Fruit fly (Drosophila melanogaster): ENCODE data around the gene rtp.

The rtp gene

DNA sequence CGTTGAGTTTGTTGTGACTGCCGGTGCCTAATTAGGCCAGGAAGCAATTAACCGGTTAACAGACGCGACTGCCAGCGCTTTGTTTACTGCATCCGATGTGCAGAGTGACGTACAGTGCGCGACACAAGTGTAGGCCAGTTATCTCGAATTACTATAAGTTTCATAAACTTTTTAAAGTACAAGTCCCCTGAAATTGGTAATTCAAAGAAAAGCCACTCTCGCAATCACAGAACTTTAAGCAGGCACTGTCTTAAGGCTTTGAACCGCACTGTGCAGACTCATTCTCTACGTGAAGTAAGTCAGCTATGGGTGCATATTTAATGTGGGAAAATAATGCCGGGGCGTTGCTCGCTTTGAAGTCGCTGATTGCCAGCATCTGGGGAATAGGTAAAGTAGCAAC, 27.6 kb downstream of the rtp start (continued):
- TF ChIP-seq Trl (optimal IDR thresholded peaks at IDR 0.05): no peak
- no peak for TF ChIP-seq Trl (GFP tag; optimal IDR thresholded peaks at IDR 0.05)
- no peak for TF ChIP-seq psq (GFP tag; optimal IDR thresholded peaks at IDR 0.05)
- TF ChIP-seq Usf (GFP tag; optimal IDR thresholded peaks at IDR 0.05): no peak
- no peak for TF ChIP-seq slbo (GFP tag; IDR thresholded peaks at IDR 0.05)
- TF ChIP-seq Mes4 (GFP tag; optimal IDR thresholded peaks at IDR 0.05): no peak
- TF ChIP-seq tap (tag; optimal IDR thresholded peaks at IDR 0.05): peak; percentile 40
- peak; percentile 12 for TF ChIP-seq CG6654 (GFP tag; optimal IDR thresholded peaks at IDR 0.05)
- TF ChIP-seq lmd (GFP tag; IDR thresholded peaks at IDR 0.05): peak; percentile 43; the same call in 1 of the 2 replicates
- TF ChIP-seq CG9727 (GFP tag; optimal IDR thresholded peaks at IDR 0.05): no peak
- TF ChIP-seq crp (GFP tag; optimal IDR thresholded peaks at IDR 0.05): no peak
- TF ChIP-seq klu (GFP tag; IDR thresholded peaks at IDR 0.05): no peak
- no peak for TF ChIP-seq hb (GFP tag; IDR thresholded peaks at IDR 0.05; ENCODE audit: partially characterized antibody)
- peak; percentile 32 for TF ChIP-seq dmrt11E (tag; optimal IDR thresholded peaks at IDR 0.05)
- no peak for TF ChIP-seq Hand (GFP tag; optimal IDR thresholded peaks at IDR 0.05)
- TF ChIP-seq CG34224 (GFP tag; IDR thresholded peaks at IDR 0.05; ENCODE audit: partially characterized antibody): no peak
- no peak for TF ChIP-seq CG10274 (GFP tag; optimal IDR thresholded peaks at IDR 0.05)
- peak; percentile 54 for TF ChIP-seq unpg (GFP tag; optimal IDR thresholded peaks at IDR 0.05)
- TF ChIP-seq unc-4 (GFP tag; IDR thresholded peaks at IDR 0.05; ENCODE audit: partially characterized antibody): no peak
- TF ChIP-seq CG6689 (GFP tag; IDR thresholded peaks at IDR 0.05): peak; percentile 41
- TF ChIP-seq Hr78 (GFP tag; optimal IDR thresholded peaks at IDR 0.05): no peak
- 0 out of 2 replicates have a peak, but pooled peaks have one; percentile 9 for TF ChIP-seq peb (GFP tag; IDR thresholded peaks at IDR 0.05)
- no peak for TF ChIP-seq HLH54F (GFP tag; optimal IDR thresholded peaks at IDR 0.05)
- peak; percentile 31; the same call in 1 of the 2 replicates for TF ChIP-seq CG14441 (GFP tag; IDR thresholded peaks at IDR 0.05)
- peak; percentile 30; the same call in 1 of the 2 replicates for TF ChIP-seq onecut (GFP tag; IDR thresholded peaks at IDR 0.05)
- TF ChIP-seq CG8290 (GFP tag; optimal IDR thresholded peaks at IDR 0.05): no peak
- peak in 1 of 2 experiments; percentile 22 for TF ChIP-seq CG8290 (tag; optimal IDR thresholded peaks at IDR 0.05)
- TF ChIP-seq CG8359 (GFP tag; optimal IDR thresholded peaks at IDR 0.05; ENCODE audit: borderline replicate concordance): no peak
- TF ChIP-seq cg (GFP tag; optimal IDR thresholded peaks at IDR 0.05): no peak
- no peak for TF ChIP-seq twi (tag; optimal IDR thresholded peaks at IDR 0.05)
- peak in 1 of 3 experiments; percentile 0 for TF ChIP-seq Stat92E (GFP tag; optimal IDR thresholded peaks at IDR 0.05)
- no peak for TF ChIP-seq CG6791 (GFP tag; IDR thresholded peaks at IDR 0.05; ENCODE audit: partially characterized antibody)
- no peak for TF ChIP-seq Neu2 (GFP tag; optimal IDR thresholded peaks at IDR 0.05; ENCODE audit: borderline replicate concordance)
- TF ChIP-seq danr (GFP tag; IDR thresholded peaks at IDR 0.05): 0 out of 2 replicates have a peak, but pooled peaks have one; percentile 34
- TF ChIP-seq fd64A (GFP tag; optimal IDR thresholded peaks at IDR 0.05): peak; percentile 28
- TF ChIP-seq jigr1 (GFP tag; IDR thresholded peaks at IDR 0.05): no peak
- no peak for TF ChIP-seq CG15011 (GFP tag; optimal IDR thresholded peaks at IDR 0.05)
- peak; percentile 1 for TF ChIP-seq CG2875 (GFP tag; optimal IDR thresholded peaks at IDR 0.05)
- TF ChIP-seq CG11696 (GFP tag; IDR thresholded peaks at IDR 0.05): 0 out of 2 replicates have a peak, but pooled peaks have one; percentile 35
- TF ChIP-seq Adf1 (GFP tag; IDR thresholded peaks at IDR 0.05): no peak
- TF ChIP-seq B-H2 (GFP tag; optimal IDR thresholded peaks at IDR 0.05): no peak
- TF ChIP-seq CG18619 (GFP tag; optimal IDR thresholded peaks at IDR 0.05): no peak
- no peak for TF ChIP-seq CG18599 (GFP tag; optimal IDR thresholded peaks at IDR 0.05)
- TF ChIP-seq MESR4 (GFP tag; optimal IDR thresholded peaks at IDR 0.05): no peak
- TF ChIP-seq repo (GFP tag; optimal IDR thresholded peaks at IDR 0.05): no peak
- 0 out of 2 replicates have a peak, but pooled peaks have one; percentile 51 for TF ChIP-seq Rx (GFP tag; IDR thresholded peaks at IDR 0.05)
- no peak for TF ChIP-seq sim (GFP tag; IDR thresholded peaks at IDR 0.05)
- no peak for TF ChIP-seq pita (GFP tag; optimal IDR thresholded peaks at IDR 0.05)
- TF ChIP-seq CG4404 (GFP tag; IDR thresholded peaks at IDR 0.05): no peak
- peak; percentile 42 for TF ChIP-seq tin (GFP tag; optimal IDR thresholded peaks at IDR 0.05)
